Worm (Caenorhabditis elegans) whole organism, late embryonic: Measurements from ENCODE around the gene lsy-13.
A peak's percentile ranks its signal among the peaks of the same experiment; 100 is the strongest.

ENCODE experiments used
- C08G9.2 ChIP-seq: sonication (generic microtip); optimal IDR thresholded peaks from 2 replicates; lab custom pipeline; 2016; ENCODE audit warnings: mild to moderate bottlenecking, missing genetic modification characterization, moderate library complexity, missing compliant biosample characterization
- C38D4.7 ChIP-seq: fragments of 200-800 bp; sonication (Bioruptor generic); optimal IDR thresholded peaks from 2 replicates; lab custom pipeline; 2018; ENCODE audit warnings: mild to moderate bottlenecking, missing genetic modification characterization, moderate library complexity, missing compliant biosample characterization
- F13H6.1 ChIP-seq: sonication (generic microtip); optimal IDR thresholded peaks from 2 replicates; lab custom pipeline; 2016; ENCODE audit warnings: missing genetic modification characterization, missing compliant biosample characterization
- K09A11.1 ChIP-seq: sonication (generic microtip); optimal IDR thresholded peaks from 2 replicates; lab custom pipeline; 2017; ENCODE audit warnings: antibody characterized with exemption, mild to moderate bottlenecking, missing genetic modification characterization, missing compliant biosample characterization; ENCODE audit not compliant: insufficient read depth
- Y22D7AL.16 ChIP-seq: sonication (generic microtip); optimal IDR thresholded peaks from 2 replicates; lab custom pipeline; 2016; ENCODE audit warnings: missing genetic modification characterization, missing compliant biosample characterization
- ahr-1 ChIP-seq: sonication (generic microtip); optimal IDR thresholded peaks from 2 replicates; lab custom pipeline; 2016; ENCODE audit warnings: missing genetic modification characterization, missing compliant biosample characterization
- ama-1 ChIP-seq: fragments of 150-350 bp; optimal IDR thresholded peaks from 2 replicates; lab custom pipeline; 2014
- ceh-14 ChIP-seq: sonication (generic microtip); optimal IDR thresholded peaks from 2 replicates; lab custom pipeline; 2016; ENCODE audit warnings: missing genotype, missing genetic modification characterization, missing compliant biosample characterization
- ceh-18 ChIP-seq: sonication (generic microtip); optimal IDR thresholded peaks from 2 replicates; lab custom pipeline; 2016; ENCODE audit warnings: missing genetic modification characterization, missing compliant biosample characterization
- ceh-2 ChIP-seq: sonication (generic microtip); optimal IDR thresholded peaks from 2 replicates; lab custom pipeline; 2016; ENCODE audit warnings: missing genotype, missing genetic modification characterization, missing compliant biosample characterization
- ceh-30 ChIP-seq: fragments of 150-350 bp; optimal IDR thresholded peaks from 2 replicates; lab custom pipeline; 2014; ENCODE audit warnings: missing biosample characterization, missing genetic modification characterization
- ceh-34 ChIP-seq: sonication (generic microtip); optimal IDR thresholded peaks from 2 replicates; lab custom pipeline; 2016; ENCODE audit warnings: mild to moderate bottlenecking, missing genetic modification characterization, missing compliant biosample characterization
- ceh-45 ChIP-seq: fragments of 200-800 bp; sonication (Bioruptor generic); IDR thresholded peaks from 2 replicates; pipeline ENCODE4 v1.3.6; 2022; ENCODE audit warnings: missing genetic modification reagents, missing genetic modification characterization, missing compliant biosample characterization
- ceh-6 ChIP-seq: fragments of 200-800 bp; sonication (Bioruptor generic); optimal IDR thresholded peaks from 2 replicates; lab custom pipeline; 2018; ENCODE audit warnings: mild to moderate bottlenecking, missing genetic modification characterization, missing compliant biosample characterization
- ceh-9 ChIP-seq: sonication (generic microtip); optimal IDR thresholded peaks from 2 replicates; lab custom pipeline; 2016; ENCODE audit warnings: mild to moderate bottlenecking, missing genetic modification characterization, inconsistent platforms, missing compliant biosample characterization
- che-1 ChIP-seq: sonication (generic microtip); optimal IDR thresholded peaks from 2 replicates; lab custom pipeline; 2016; ENCODE audit warnings: mild to moderate bottlenecking, missing genetic modification characterization, missing compliant biosample characterization
- dmd-4 ChIP-seq: sonication (generic microtip); optimal IDR thresholded peaks from 2 replicates; lab custom pipeline; 2016; ENCODE audit warnings: borderline replicate concordance, missing genetic modification characterization, missing compliant biosample characterization
- dve-1 ChIP-seq: sonication (generic microtip); optimal IDR thresholded peaks from 2 replicates; lab custom pipeline; 2017; ENCODE audit warnings: antibody characterized with exemption, mild to moderate bottlenecking, missing genetic modification characterization, missing compliant biosample characterization
- elt-2 ChIP-seq: sonication (generic microtip); optimal IDR thresholded peaks from 2 replicates; lab custom pipeline; 2016; ENCODE audit warnings: missing genetic modification reagents, missing genetic modification characterization, missing compliant biosample characterization
- elt-4 ChIP-seq: sonication (generic microtip); optimal IDR thresholded peaks from 2 replicates; lab custom pipeline; 2016; ENCODE audit warnings: missing genetic modification characterization, missing compliant biosample characterization
- ets-4 ChIP-seq: sonication (generic microtip); optimal IDR thresholded peaks from 2 replicates; lab custom pipeline; 2016; ENCODE audit warnings: missing genetic modification characterization, missing compliant biosample characterization
- eyg-1 ChIP-seq: sonication (generic microtip); optimal IDR thresholded peaks from 2 replicates; lab custom pipeline; 2016; ENCODE audit warnings: missing genotype, missing genetic modification characterization, missing compliant biosample characterization
- fkh-10 ChIP-seq: fragments of 150-350 bp; optimal IDR thresholded peaks from 2 replicates; lab custom pipeline; 2014; ENCODE audit warnings: missing biosample characterization, missing genetic modification reagents, missing genetic modification characterization
- fkh-6 ChIP-seq: sonication (generic microtip); optimal IDR thresholded peaks from 2 replicates; lab custom pipeline; 2016; ENCODE audit warnings: missing genetic modification characterization, missing compliant biosample characterization
- gmeb-2 ChIP-seq: sonication (generic microtip); optimal IDR thresholded peaks from 2 replicates; lab custom pipeline; 2016; ENCODE audit warnings: missing genetic modification characterization, inconsistent platforms, missing compliant biosample characterization
- hlh-15 ChIP-seq: sonication (generic microtip); optimal IDR thresholded peaks from 2 replicates; lab custom pipeline; 2016; ENCODE audit warnings: missing genetic modification characterization, missing compliant biosample characterization
- hlh-30 ChIP-seq: sonication (generic microtip); optimal IDR thresholded peaks from 2 replicates; lab custom pipeline; 2017; ENCODE audit warnings: antibody characterized with exemption, missing genetic modification characterization, missing compliant biosample characterization; ENCODE audit not compliant: insufficient read depth
- hlh-6 ChIP-seq: sonication (generic microtip); optimal IDR thresholded peaks from 2 replicates; lab custom pipeline; 2016; ENCODE audit warnings: missing genotype, missing genetic modification characterization, missing compliant biosample characterization
- hlh-8 ChIP-seq: sonication (generic microtip); optimal IDR thresholded peaks from 2 replicates; lab custom pipeline; 2016; ENCODE audit warnings: missing genotype, missing genetic modification characterization, missing compliant biosample characterization
- lim-6 ChIP-seq: sonication (generic microtip); optimal IDR thresholded peaks from 2 replicates; lab custom pipeline; 2016; ENCODE audit warnings: missing genetic modification characterization, missing compliant biosample characterization
- mec-3 ChIP-seq: sonication (generic microtip); optimal IDR thresholded peaks from 2 replicates; lab custom pipeline; 2016; ENCODE audit warnings: borderline replicate concordance, missing genetic modification characterization, missing compliant biosample characterization
- nhr-11 ChIP-seq: fragments of 150-350 bp; optimal IDR thresholded peaks from 2 replicates; lab custom pipeline; 2014; ENCODE audit warnings: missing biosample characterization, missing genetic modification characterization
- nhr-232 ChIP-seq: sonication (generic microtip); optimal IDR thresholded peaks from 2 replicates; lab custom pipeline; 2016; ENCODE audit warnings: missing genetic modification characterization, missing compliant biosample characterization
- npax-4 ChIP-seq: sonication (generic microtip); optimal IDR thresholded peaks from 2 replicates; lab custom pipeline; 2016; ENCODE audit warnings: missing genetic modification characterization, missing compliant biosample characterization
- odd-2 ChIP-seq: sonication (generic microtip); optimal IDR thresholded peaks from 2 replicates; lab custom pipeline; 2017; ENCODE audit warnings: antibody characterized with exemption, mild to moderate bottlenecking, missing genetic modification characterization, missing compliant biosample characterization
- pax-1 ChIP-seq: fragments of 150-350 bp; optimal IDR thresholded peaks from 2 replicates; lab custom pipeline; 2014; ENCODE audit warnings: missing biosample characterization, missing genetic modification characterization
- pha-2 ChIP-seq: sonication (generic microtip); optimal IDR thresholded peaks from 2 replicates; lab custom pipeline; 2017; ENCODE audit warnings: mild to moderate bottlenecking, missing genetic modification characterization, missing compliant biosample characterization
- pha-4 ChIP-seq: fragments of 150-350 bp; optimal IDR thresholded peaks from 2 replicates; lab custom pipeline; 2018; ENCODE audit warnings: missing biosample characterization, missing genetic modification reagents, missing genetic modification characterization
- pqm-1 ChIP-seq: sonication (generic microtip); optimal IDR thresholded peaks from 2 replicates; lab custom pipeline; 2016; ENCODE audit warnings: missing genetic modification characterization, missing compliant biosample characterization
- pros-1 ChIP-seq: fragments of 150-350 bp; optimal IDR thresholded peaks from 2 replicates; lab custom pipeline; 2014; ENCODE audit warnings: missing biosample characterization, missing genetic modification reagents, missing genetic modification characterization
- ref-2 ChIP-seq: sonication (generic microtip); optimal IDR thresholded peaks from 2 replicates; lab custom pipeline; 2016; ENCODE audit warnings: missing genetic modification characterization, missing compliant biosample characterization
- rnt-1 ChIP-seq: sonication (generic microtip); optimal IDR thresholded peaks from 2 replicates; lab custom pipeline; 2016; ENCODE audit warnings: missing genetic modification characterization, missing compliant biosample characterization
- sdc-2 ChIP-seq: sonication (generic microtip); optimal IDR thresholded peaks from 2 replicates; lab custom pipeline; 2016; ENCODE audit warnings: missing genotype, missing genetic modification characterization, missing compliant biosample characterization
- sox-2 ChIP-seq: fragments of 200-800 bp; sonication (Bioruptor generic); IDR thresholded peaks from 2 replicates; pipeline ENCODE4 v1.3.6; 2022; ENCODE audit warnings: missing genetic modification reagents, missing genetic modification characterization, missing compliant biosample characterization
- syd-9 ChIP-seq: sonication (generic microtip); optimal IDR thresholded peaks from 2 replicates; lab custom pipeline; 2016; ENCODE audit warnings: mild to moderate bottlenecking, missing genetic modification characterization, moderate library complexity, missing compliant biosample characterization
- tbx-7 ChIP-seq: sonication (generic microtip); optimal IDR thresholded peaks from 2 replicates; lab custom pipeline; 2016; ENCODE audit warnings: missing genotype, missing genetic modification characterization, missing compliant biosample characterization
- ttx-3 ChIP-seq: sonication (generic microtip); optimal IDR thresholded peaks from 2 replicates; lab custom pipeline; 2016; ENCODE audit warnings: missing genetic modification reagents, missing genetic modification characterization, missing compliant biosample characterization
- unc-3 ChIP-seq, 2 experiments: fragments of 200-800 bp in 1 of 2; sonication (Bioruptor generic) in 1 of 2; sonication (generic microtip) in 1 of 2; conservative IDR thresholded peaks in 1 of 2; optimal IDR thresholded peaks in 1 of 2; 2 replicates each; pipeline versions ENCODE4 v1.3.6 to Lab custom; 2016 to 2022; ENCODE audit warnings: missing compliant biosample characterization in 2 of 2, missing genetic modification characterization in 2 of 2, missing genetic modification reagents in 1 of 2
- unc-42 ChIP-seq: sonication (generic microtip); optimal IDR thresholded peaks from 2 replicates; lab custom pipeline; 2016; ENCODE audit warnings: missing genotype, missing genetic modification characterization, missing compliant biosample characterization
- unc-86 ChIP-seq: sonication (generic microtip); optimal IDR thresholded peaks from 2 replicates; lab custom pipeline; 2016; ENCODE audit warnings: missing genetic modification characterization, missing compliant biosample characterization
- zip-5 ChIP-seq: sonication (generic microtip); optimal IDR thresholded peaks from 2 replicates; lab custom pipeline; 2016; ENCODE audit warnings: missing genetic modification characterization, missing compliant biosample characterization
- ztf-16 ChIP-seq: sonication (generic microtip); optimal IDR thresholded peaks from 2 replicates; lab custom pipeline; 2017; ENCODE audit warnings: missing genetic modification characterization, missing compliant biosample characterization

The lsy-13 gene

DNA sequence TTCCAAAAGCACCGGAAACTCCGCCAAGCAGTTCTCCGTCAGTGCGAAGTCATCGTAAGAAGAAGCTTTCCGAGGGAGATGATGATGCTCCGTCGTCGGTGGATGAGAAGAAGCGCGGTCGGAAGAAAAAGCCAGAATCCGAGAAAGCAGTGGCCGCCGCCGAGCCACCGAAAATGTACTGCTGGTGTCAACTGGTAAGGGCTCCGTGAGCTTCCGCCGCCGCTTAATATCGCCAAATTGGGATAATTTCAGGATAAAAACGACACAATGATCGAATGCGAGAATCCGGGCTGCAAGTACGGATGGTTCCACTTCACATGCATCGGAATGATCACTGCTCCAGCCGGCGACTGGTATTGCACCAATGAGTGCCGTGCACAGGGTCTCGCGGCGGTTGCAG is 1.2 kb downstream of the lsy-13 start:
- TF ChIP-seq ceh-34 = no peak
- no peak for TF ChIP-seq sdc-2 (tag; lab: Kevin White, UChicago)
- TF ChIP-seq ceh-30 = no peak
- TF ChIP-seq, all 69 proteins: peak for 0

ce11 chrIV:16865487-16865886 is 1.8 kb downstream of the lsy-13 start, which contains the start of gene gtsf-1:
Gene gtsf-1 (plus strand): TSS chrIV:16865840.
- TF ChIP-seq ceh-45 (GFP tag; lab: Robert Waterston, UW) = no peak
- no peak for TF ChIP-seq Y22D7AL.16 (tag; lab: Kevin White, UChicago)
- TF ChIP-seq pqm-1 (tag; lab: Kevin White, UChicago) = no peak
- peak; percentile 74 for TF ChIP-seq K09A11.1 (tag; lab: Kevin White, UChicago)
- no peak for TF ChIP-seq hlh-15 (tag; lab: Kevin White, UChicago)
- TF ChIP-seq mec-3 (tag; lab: Kevin White, UChicago) = no peak
- no peak for TF ChIP-seq dmd-4
- TF ChIP-seq lim-6 = no peak
- TF ChIP-seq ceh-6 = no peak
- TF ChIP-seq ceh-18 (tag; lab: Kevin White, UChicago) = peak; percentile 18
- no peak for TF ChIP-seq F13H6.1 (tag; lab: Kevin White, UChicago)
- TF ChIP-seq elt-2 = peak; percentile 80
- peak; percentile 53 for TF ChIP-seq ceh-2 (tag; lab: Kevin White, UChicago)
- TF ChIP-seq pros-1 (tag; lab: Kevin White, UChicago) = no peak
- no peak for TF ChIP-seq pha-4 (tag; lab: Kevin White, UChicago)
- TF ChIP-seq C38D4.7 (GFP tag; lab: Kevin White, UChicago) = peak; percentile 25
- TF ChIP-seq nhr-11 (tag; lab: Kevin White, UChicago) = no peak
- peak; percentile 7 for TF ChIP-seq ets-4 (tag; lab: Kevin White, UChicago)
- TF ChIP-seq ref-2 (tag; lab: Kevin White, UChicago) = peak; percentile 36
- no peak for TF ChIP-seq hlh-8 (tag; lab: Kevin White, UChicago)
- no peak for TF ChIP-seq ama-1
- TF ChIP-seq unc-3 (GFP tag; conservative IDR thresholded peaks at IDR 0.05; lab: Robert Waterston, UW) = no peak
- TF ChIP-seq unc-3 (tag; optimal IDR thresholded peaks at IDR 0.05; lab: Kevin White, UChicago) = peak; percentile 73
- TF ChIP-seq C08G9.2 = no peak
- TF ChIP-seq odd-2 (tag; lab: Kevin White, UChicago) = no peak
- TF ChIP-seq npax-4 = no peak
- TF ChIP-seq zip-5 (tag; lab: Kevin White, UChicago) = peak; percentile 46
- TF ChIP-seq pha-2 (tag; lab: Kevin White, UChicago) = peak; percentile 25
- no peak for TF ChIP-seq ahr-1 (tag; lab: Kevin White, UChicago)
- TF ChIP-seq ceh-14 (tag; lab: Kevin White, UChicago) = peak; percentile 81
- peak; percentile 26 for TF ChIP-seq che-1
- no peak for TF ChIP-seq elt-4 (tag; lab: Kevin White, UChicago)
- peak; percentile 47 for TF ChIP-seq ceh-34
- peak; percentile 44 for TF ChIP-seq gmeb-2 (tag; lab: Kevin White, UChicago)
- no peak for TF ChIP-seq ceh-9 (tag; lab: Kevin White, UChicago)
- TF ChIP-seq ceh-30 = no peak
- TF ChIP-seq nhr-232 (tag; lab: Kevin White, UChicago) = no peak
- no peak for TF ChIP-seq tbx-7 (tag; lab: Kevin White, UChicago)
- peak; percentile 66 for TF ChIP-seq dve-1 (tag; lab: Kevin White, UChicago)
- peak; percentile 13 for TF ChIP-seq hlh-30 (tag; lab: Kevin White, UChicago)
- TF ChIP-seq fkh-6 (tag; lab: Kevin White, UChicago) = no peak
- TF ChIP-seq rnt-1 (tag; lab: Kevin White, UChicago) = peak; percentile 50
- TF ChIP-seq syd-9 (tag; lab: Kevin White, UChicago) = no peak
- peak; percentile 47 for TF ChIP-seq unc-42 (tag; lab: Kevin White, UChicago)
- no peak for TF ChIP-seq eyg-1 (tag; lab: Kevin White, UChicago)
- TF ChIP-seq ttx-3 (tag; lab: Kevin White, UChicago) = peak; percentile 63
- no peak for TF ChIP-seq sox-2
- peak; percentile 52 for TF ChIP-seq ztf-16 (tag; lab: Kevin White, UChicago)
- TF ChIP-seq pax-1 = no peak
- no peak for TF ChIP-seq fkh-10 (GFP tag; lab: Kevin White, UChicago)
- no peak for TF ChIP-seq hlh-6 (tag; lab: Kevin White, UChicago)
- peak; percentile 54 for TF ChIP-seq unc-86 (tag; lab: Kevin White, UChicago)
